Fruit fly (Drosophila melanogaster) whole organism, wandering third instar larva: Measurements from ENCODE around the gene woc.

Experiments used
- Abd-B ChIP-seq: fragments of >200 bp; optimal IDR thresholded peaks from 2 replicates; lab custom pipeline; 2017; ENCODE audit warnings: missing biosample characterization, missing genetic modification characterization
- CrebA ChIP-seq: fragments of 200-800 bp; sonication (Bioruptor generic); optimal IDR thresholded peaks from 2 replicates; lab custom pipeline; 2016; ENCODE audit warnings: missing biosample characterization, mild to moderate bottlenecking, missing genetic modification characterization, borderline replicate concordance
- Dfd ChIP-seq: fragments of >200 bp; optimal IDR thresholded peaks from 2 replicates; lab custom pipeline; 2017; ENCODE audit warnings: missing biosample characterization, missing genetic modification characterization
- Hnf4 ChIP-seq: fragments of 200-800 bp; sonication (Bioruptor generic); optimal IDR thresholded peaks from 2 replicates; lab custom pipeline; 2016; ENCODE audit warnings: missing biosample characterization, mild to moderate bottlenecking, missing genetic modification characterization
- Hr78 ChIP-seq: fragments of >200 bp; optimal IDR thresholded peaks from 2 replicates; lab custom pipeline; 2017; ENCODE audit warnings: missing biosample characterization, missing genetic modification characterization
- Mio ChIP-seq: sonication (Bioruptor generic); optimal IDR thresholded peaks from 2 replicates; lab custom pipeline; 2016; ENCODE audit warnings: missing biosample characterization, missing genetic modification characterization
- N ChIP-seq: fragments of >200 bp; optimal IDR thresholded peaks from 2 replicates; lab custom pipeline; 2018; ENCODE audit warnings: missing biosample characterization, missing external identifiers, missing genetic modification characterization
- Sp1 ChIP-seq: fragments of 200-800 bp; sonication (Bioruptor generic); optimal IDR thresholded peaks from 3 replicates; lab custom pipeline; 2019; ENCODE audit warnings: missing biosample characterization, mild to moderate bottlenecking, missing genetic modification characterization, moderate library complexity
- foxo ChIP-seq, 2 experiments: fragments of 200-800 bp; sonication (Bioruptor generic); optimal IDR thresholded peaks; 2 replicates in 1 of 2; 3 replicates in 1 of 2; lab custom pipeline; 2016 to 2017; ENCODE audit warnings: missing biosample characterization in 2 of 2, missing genetic modification characterization in 2 of 2
- h ChIP-seq: fragments of 200-800 bp; sonication (Bioruptor generic); optimal IDR thresholded peaks from 3 replicates; lab custom pipeline; 2016; ENCODE audit warnings: missing biosample characterization, mild to moderate bottlenecking, missing genetic modification characterization
- rgr ChIP-seq: fragments of 200-800 bp; sonication (Bioruptor generic); optimal IDR thresholded peaks from 3 replicates; lab custom pipeline; 2016; ENCODE audit warnings: missing biosample characterization, mild to moderate bottlenecking, missing genetic modification characterization
- sv ChIP-seq: fragments of 200-800 bp; sonication (Bioruptor generic); optimal IDR thresholded peaks from 3 replicates; lab custom pipeline; 2016; ENCODE audit warnings: missing biosample characterization, missing genetic modification characterization
- tai ChIP-seq: sonication (Bioruptor generic); optimal IDR thresholded peaks from 2 replicates; lab custom pipeline; 2016; ENCODE audit warnings: missing biosample characterization, missing genetic modification characterization
- usp ChIP-seq: fragments of >200 bp; optimal IDR thresholded peaks from 2 replicates; lab custom pipeline; 2017; ENCODE audit warnings: missing biosample characterization, missing genetic modification characterization

DNA sequence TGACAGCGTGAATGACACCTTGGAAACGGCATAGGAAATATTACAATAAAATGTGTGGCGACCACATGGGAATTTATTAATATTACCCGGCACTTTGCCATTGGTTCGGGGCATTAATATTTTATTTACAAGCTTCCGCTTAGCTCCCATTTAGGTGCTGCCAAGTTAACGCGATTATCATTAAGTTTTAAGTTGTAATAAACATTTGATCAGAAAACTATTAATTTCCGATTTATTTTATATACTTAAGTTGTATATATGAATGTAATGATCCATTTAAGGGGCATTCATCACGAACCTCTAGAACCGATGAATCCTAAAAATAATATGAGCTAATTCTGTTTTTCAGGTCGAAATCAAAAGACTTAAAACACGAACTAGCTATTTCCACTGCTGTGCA lies 45.6 kb downstream of the woc start:
- TF ChIP-seq Abd-B: no peak
- TF ChIP-seq CrebA: no peak
- TF ChIP-seq Hr78 (GFP tag; lab: Kevin White, UChicago): no peak
- no peak for TF ChIP-seq Mio (GFP tag; lab: Kevin White, UChicago)
- TF ChIP-seq foxo (GFP tag; optimal IDR thresholded peaks at IDR 0.05; lab: Kevin White, UChicago): no peak
- TF ChIP-seq usp (GFP tag; lab: Kevin White, UChicago): no peak
- no peak for TF ChIP-seq Hnf4 (GFP tag; lab: Kevin White, UChicago)
- TF ChIP-seq rgr (GFP tag; lab: Kevin White, UChicago): no peak
- TF ChIP-seq sv (GFP tag; lab: Kevin White, UChicago): no peak
- TF ChIP-seq h (GFP tag; lab: Kevin White, UChicago): no peak
- no peak for TF ChIP-seq N (GFP tag; lab: Kevin White, UChicago)
- TF ChIP-seq tai (GFP tag; lab: Kevin White, UChicago): no peak
- TF ChIP-seq Dfd (GFP tag; lab: Kevin White, UChicago): no peak
- TF ChIP-seq Sp1 (GFP tag; lab: Kevin White, UChicago): no peak
